Worm (Caenorhabditis elegans): Measurements from ENCODE around the gene cdk-1.

DNA sequence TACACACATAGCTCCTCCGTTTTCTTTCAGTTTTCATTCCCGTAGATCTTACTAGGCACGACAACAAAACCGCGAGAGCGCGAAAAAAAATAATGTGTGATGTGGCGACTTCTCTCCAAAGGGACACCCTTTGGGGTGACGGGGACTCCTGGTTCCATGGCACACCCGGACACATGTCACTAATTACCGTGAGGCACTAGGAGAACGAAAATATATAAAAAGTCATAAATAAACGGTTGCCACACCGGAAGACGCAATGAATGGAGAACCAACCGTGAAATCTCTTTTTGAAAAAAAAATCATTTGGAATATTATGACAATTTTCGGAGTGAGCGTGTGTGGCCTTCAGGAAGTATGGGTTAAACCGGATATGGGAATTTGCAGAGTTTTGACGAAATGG is 16.9 kb upstream of the cdk-1 start:
- TF ChIP-seq flt-1 (GFP tag; IDR thresholded peaks at IDR 0.05) (no peak), ama-1 (optimal IDR thresholded peaks at IDR 0.05) (no peak), tbx-37 (GFP tag; conservative IDR thresholded peaks at IDR 0.05) (no peak), hmbx-1 (tag; optimal IDR thresholded peaks at IDR 0.05) (no peak), ets-7 (tag; optimal IDR thresholded peaks at IDR 0.05) (no peak), scrt-1 (GFP tag; IDR thresholded peaks at IDR 0.05) (no peak), hnd-1 (tag; optimal IDR thresholded peaks at IDR 0.05) (no peak), pes-1 (GFP tag; IDR thresholded peaks at IDR 0.05) (no peak), B0310.2 (tag; optimal IDR thresholded peaks at IDR 0.05) (no peak)
